Worm (Caenorhabditis elegans): Measurements from ENCODE around the gene T01C3.2.
A peak's percentile ranks its signal among the peaks of the same experiment; 100 is the strongest.

T01C3.2 gene

ce11 chrV:15002184-15002690 lies 11.3 kb downstream of the T01C3.2 start, which contains the start of the genes fib-1 and mut-15 (continued):
- TF ChIP-seq ceh-100 (GFP tag; IDR thresholded peaks at IDR 0.05) (peak; percentile 98), egrh-3 (GFP tag; IDR thresholded peaks at IDR 0.05) (no peak), F52B5.7 (tag; optimal IDR thresholded peaks at IDR 0.05) (no peak), madf-6 (GFP tag; IDR thresholded peaks at IDR 0.05) (peak; percentile 84), lsl-1 (GFP tag; optimal IDR thresholded peaks at IDR 0.05) (peak; percentile 86), zim-3 (tag; optimal IDR thresholded peaks at IDR 0.05) (no peak), xnd-1 (tag; optimal IDR thresholded peaks at IDR 0.05) (peak; percentile 47), F57C9.4 (tag; optimal IDR thresholded peaks at IDR 0.05) (no peak), ztf-18 (tag; optimal IDR thresholded peaks at IDR 0.05) (peak; percentile 50), aptf-2 (GFP tag; conservative IDR thresholded peaks at IDR 0.05) (peak; percentile 78), T26A5.8 (tag; optimal IDR thresholded peaks at IDR 0.05) (no peak), attf-5 (GFP tag; optimal IDR thresholded peaks at IDR 0.05) (peak; percentile 95), F57A8.1 (GFP tag; optimal IDR thresholded peaks at IDR 0.05) (no peak), nfya-1 (tag; optimal IDR thresholded peaks at IDR 0.05; ENCODE audit: borderline replicate concordance, insufficient read depth) (no peak), somi-1 (GFP tag; optimal IDR thresholded peaks at IDR 0.05) (peak; percentile 41), C06A6.2 (GFP tag; conservative IDR thresholded peaks at IDR 0.05) (no peak), mes-4 (tag; optimal IDR thresholded peaks at IDR 0.05) (no peak), B0261.1 (tag; optimal IDR thresholded peaks at IDR 0.05) (peak; percentile 28), F10E7.11 (tag; optimal IDR thresholded peaks at IDR 0.05) (no peak), attf-6 (GFP tag; IDR thresholded peaks at IDR 0.05) (0 out of 2 replicates have a peak, but pooled peaks have one; percentile 42), Y53F4B.3 (GFP tag; IDR thresholded peaks at IDR 0.05) (peak; percentile 27; the same call in 1 of the 2 replicates), F55B11.4 (tag; optimal IDR thresholded peaks at IDR 0.05; ENCODE audit: borderline replicate concordance, insufficient read depth) (no peak), ceh-40 (GFP tag; IDR thresholded peaks at IDR 0.05) (no peak), die-1 (tag; optimal IDR thresholded peaks at IDR 0.05) (no peak), him-1 (tag; optimal IDR thresholded peaks at IDR 0.05) (peak; percentile 18), unc-62 (GFP tag; optimal IDR thresholded peaks at IDR 0.05) (no peak), rcor-1 (GFP tag; IDR thresholded peaks at IDR 0.05) (peak; percentile 86), nhr-80 (tag; optimal IDR thresholded peaks at IDR 0.05) (peak; percentile 56), atf-7 (tag; optimal IDR thresholded peaks at IDR 0.05) (peak; percentile 34), attf-3 (GFP tag; conservative IDR thresholded peaks at IDR 0.05) (peak; percentile 85), tlf-1 (GFP tag; optimal IDR thresholded peaks at IDR 0.05) (peak; percentile 80), ceh-58 (GFP tag; IDR thresholded peaks at IDR 0.05) (no peak), K11D2.4 (GFP tag; IDR thresholded peaks at IDR 0.05) (peak; percentile 81), ztf-28 (GFP tag; IDR thresholded peaks at IDR 0.05) (peak; percentile 95), dpl-1 (GFP tag; optimal IDR thresholded peaks at IDR 0.05) (peak; percentile 54), Y53G8AR.9 (GFP tag; conservative IDR thresholded peaks at IDR 0.05) (peak; percentile 82), ekl-4 (GFP tag; IDR thresholded peaks at IDR 0.05) (peak; percentile 84), Y95B8A.8 (GFP tag; IDR thresholded peaks at IDR 0.05) (peak; percentile 71; the same call in 1 of the 2 replicates), pha-4 (tag; optimal IDR thresholded peaks at IDR 0.05) (peak; percentile 85), nhr-120 (GFP tag; IDR thresholded peaks at IDR 0.05) (no peak), lag-1 (GFP tag; IDR thresholded peaks at IDR 0.05) (no peak), lsy-27 (tag; optimal IDR thresholded peaks at IDR 0.05; ENCODE audit: borderline replicate concordance, insufficient read depth) (no peak), Y56A3A.18 (GFP tag; IDR thresholded peaks at IDR 0.05) (no peak), cebp-2 (GFP tag; IDR thresholded peaks at IDR 0.05) (no peak), let-526 (GFP tag; IDR thresholded peaks at IDR 0.05) (0 out of 2 replicates have a peak, but pooled peaks have one; percentile 61), tbp1 (GFP tag; optimal IDR thresholded peaks at IDR 0.05) (peak; percentile 72), unc-130 (GFP tag; optimal IDR thresholded peaks at IDR 0.05) (peak; percentile 72), nhr-90 (tag; optimal IDR thresholded peaks at IDR 0.05) (no peak), bed-1 (GFP tag; IDR thresholded peaks at IDR 0.05) (no peak)

Measured in whole organism, young adult.